Worm (Caenorhabditis elegans) whole organism, midembryonic: ENCODE results near the gene ssp-32.

ENCODE experiments used
- T22C8.4 ChIP-seq: fragments of 200-800 bp; sonication (Bioruptor generic); IDR thresholded peaks from 2 replicates; pipeline ENCODE4 v1.3.6; 2022; ENCODE audit warnings: missing genetic modification characterization, missing compliant biosample characterization
- cog-1 ChIP-seq: sonication (generic microtip); optimal IDR thresholded peaks from 2 replicates; lab custom pipeline; 2016; ENCODE audit warnings: missing genetic modification characterization, missing compliant biosample characterization
- flt-1 ChIP-seq: fragments of 200-800 bp; sonication (Bioruptor generic); IDR thresholded peaks from 2 replicates; pipeline ENCODE4 v1.3.6; 2022; ENCODE audit warnings: missing genetic modification characterization, missing compliant biosample characterization
- med-1 ChIP-seq: sonication (generic microtip); optimal IDR thresholded peaks from 2 replicates; lab custom pipeline; 2017; ENCODE audit warnings: missing genetic modification characterization, mild to moderate bottlenecking, missing compliant biosample characterization, antibody characterized with exemption, missing genetic modification reagents; ENCODE audit not compliant: insufficient read depth
- ref-1 ChIP-seq: fragments of 200-800 bp; sonication (Bioruptor generic); conservative IDR thresholded peaks from 2 replicates; pipeline ENCODE4 v1.3.6; 2022; ENCODE audit warnings: missing genetic modification reagents, missing genetic modification characterization, missing compliant biosample characterization
- tab-1 ChIP-seq: fragments of 200-800 bp; sonication (Bioruptor generic); IDR thresholded peaks from 2 replicates; pipeline ENCODE4 v1.3.6; 2022; ENCODE audit warnings: missing genetic modification characterization, missing compliant biosample characterization
- ztf-23 ChIP-seq: fragments of 200-800 bp; sonication (Bioruptor generic); IDR thresholded peaks from 2 replicates; pipeline ENCODE4 v1.3.6; 2022; ENCODE audit warnings: missing genetic modification reagents, missing genetic modification characterization, missing compliant biosample characterization
- ztf-29 ChIP-seq: fragments of 200-800 bp; sonication (Bioruptor generic); IDR thresholded peaks from 2 replicates; pipeline ENCODE4 v1.3.6; 2022; ENCODE audit warnings: missing genetic modification reagents, missing genetic modification characterization, missing compliant biosample characterization

ce11 chrIV:9916224-9916623 is 21.0 kb downstream of the ssp-32 start, which contains the start of gene bed-3:
- TF ChIP-seq ref-1: no peak
- TF ChIP-seq med-1: no peak
- no peak for TF ChIP-seq flt-1
- TF ChIP-seq ztf-23 (GFP tag; lab: Robert Waterston, UW): no peak
- no peak for TF ChIP-seq tab-1
- no peak for TF ChIP-seq ztf-29 (GFP tag; lab: Robert Waterston, UW)
- no peak for TF ChIP-seq T22C8.4 (GFP tag; lab: Robert Waterston, UW)
- no peak for TF ChIP-seq cog-1 (tag; lab: Kevin White, UChicago)
